Worm (Caenorhabditis elegans): ENCODE results near the gene R04D3.2.

The R04D3.2 gene

DNA sequence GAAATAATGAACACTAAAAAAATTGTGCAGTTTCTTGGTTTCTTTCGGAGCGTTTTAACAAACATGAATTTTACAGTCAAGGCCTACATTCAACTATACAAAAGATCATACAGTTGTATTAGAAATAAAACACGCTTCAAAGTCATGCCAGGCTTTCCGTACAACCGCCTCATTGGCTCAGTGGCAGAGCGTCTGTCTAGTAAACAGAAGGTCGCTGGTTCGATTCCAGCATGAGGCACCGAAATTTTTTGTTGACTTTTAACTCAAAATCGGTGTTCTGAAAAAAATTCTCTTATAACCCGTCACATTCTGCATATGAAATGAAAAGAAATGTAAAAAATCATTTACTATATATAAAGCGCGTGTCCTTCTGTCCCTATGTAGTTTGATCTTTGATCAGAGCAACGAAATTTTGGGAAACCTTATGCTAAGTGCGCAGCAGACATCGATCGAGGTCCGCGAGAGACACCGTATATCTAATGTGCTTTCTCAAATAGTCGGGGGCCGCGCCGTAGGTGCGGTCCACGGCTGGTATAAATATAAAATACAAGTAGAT lies 25.3 kb downstream of the R04D3.2 start:
- TF ChIP-seq crh-2 (tag; optimal IDR thresholded peaks at IDR 0.05), result peak; percentile 2

DNA sequence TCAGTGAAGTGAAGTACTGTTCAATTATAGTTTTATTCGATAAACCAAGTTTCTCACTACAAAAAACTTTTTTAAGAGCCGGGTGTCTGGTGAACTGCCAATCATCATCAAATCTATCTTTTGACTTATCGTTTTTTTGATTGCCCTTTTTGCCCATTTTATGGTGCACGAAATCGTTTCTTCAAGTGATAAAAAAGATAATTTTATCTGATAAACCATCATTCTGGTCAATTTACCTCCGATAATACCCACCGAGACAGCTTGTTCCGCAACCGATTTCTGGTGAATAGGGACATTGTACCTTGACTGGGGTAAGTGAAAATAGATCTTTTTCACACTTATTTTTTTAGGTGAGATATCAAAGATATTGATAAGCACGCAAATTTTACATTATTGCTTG lies 28.9 kb downstream of the R04D3.2 start, which contains the start of gene K08H2.10:
Gene K08H2.10, plus strand, starts transcription at position 230 of the 400 bp plus-strand sequence.
- TF ChIP-seq fos-1 (tag; optimal IDR thresholded peaks at IDR 0.05), result peak; percentile 67
- no peak for TF ChIP-seq mab-5 (tag; optimal IDR thresholded peaks at IDR 0.05)

DNA sequence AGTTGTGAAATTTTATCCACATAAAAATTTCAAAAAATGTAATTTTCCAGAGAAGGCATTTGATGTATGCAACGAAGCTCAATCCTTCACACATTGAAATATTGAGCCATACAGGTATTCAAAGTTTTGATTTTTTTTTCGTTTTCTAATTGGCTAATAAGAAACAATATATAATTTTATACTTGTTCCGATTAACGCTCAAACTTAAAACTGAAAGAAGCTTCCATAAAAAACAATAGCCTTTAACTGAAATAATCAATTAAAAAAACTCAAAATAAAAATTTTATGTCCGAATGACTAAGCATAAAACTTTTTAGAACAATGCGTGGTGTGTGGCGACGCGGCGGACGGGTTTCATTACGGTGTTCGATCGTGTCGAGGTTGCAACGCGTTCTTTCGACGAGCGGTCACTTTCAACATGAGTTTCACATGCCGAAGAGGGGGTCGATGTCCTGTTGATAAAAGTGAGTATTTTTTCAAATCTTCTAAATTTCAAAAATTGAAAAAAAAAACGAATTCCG lies 34.5 kb downstream of the R04D3.2 start, which contains the start of gene nhr-32:
Gene nhr-32, plus strand, starts transcription at position 51 of the 521 bp plus-strand sequence.
- peak; percentile 10 for TF ChIP-seq fos-1 (tag; optimal IDR thresholded peaks at IDR 0.05)
- no peak for TF ChIP-seq peb-1 (tag; optimal IDR thresholded peaks at IDR 0.05)

DNA sequence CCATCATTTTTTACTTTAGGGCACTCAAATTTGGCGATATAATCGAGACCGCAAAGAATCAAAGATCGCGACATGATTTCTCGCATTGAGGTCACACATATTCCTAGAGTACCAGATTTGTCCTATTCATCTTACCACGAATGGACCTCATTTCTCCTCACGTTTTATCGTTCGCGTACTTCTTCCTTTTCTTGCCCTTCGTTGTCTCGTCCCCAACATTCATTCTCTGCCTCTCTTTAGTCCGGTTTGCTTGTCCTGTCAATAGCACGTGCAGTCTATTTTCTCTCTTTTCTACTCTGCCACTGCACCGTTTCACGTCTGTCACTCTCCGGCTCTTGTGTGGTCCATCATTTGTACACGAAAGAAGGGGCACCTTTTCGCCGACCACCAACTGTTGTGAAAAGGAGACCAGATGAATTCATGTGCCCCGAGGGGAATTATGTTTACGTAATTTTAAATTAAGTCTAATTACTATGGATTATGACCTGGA lies 35.0 kb downstream of the R04D3.2 start:
- peak; percentile 77 for TF ChIP-seq nhr-25 (tag; optimal IDR thresholded peaks at IDR 0.05)
- no peak for TF ChIP-seq unc-39 (tag; optimal IDR thresholded peaks at IDR 0.05)
- no peak for TF ChIP-seq alr-1 (tag; optimal IDR thresholded peaks at IDR 0.05)
- no peak for TF ChIP-seq dmd-4 (tag; optimal IDR thresholded peaks at IDR 0.05)
- TF ChIP-seq skn-1 (tag; optimal IDR thresholded peaks at IDR 0.05), result no peak
- peak; percentile 69 for TF ChIP-seq nhr-21 (tag; optimal IDR thresholded peaks at IDR 0.05)
- TF ChIP-seq mdl-1 (tag; optimal IDR thresholded peaks at IDR 0.05), result peak; percentile 96
- peak; percentile 63 for TF ChIP-seq sma-3 (GFP tag; optimal IDR thresholded peaks at IDR 0.05)
- peak; percentile 14 for TF ChIP-seq ceh-16 (tag; optimal IDR thresholded peaks at IDR 0.05)
- TF ChIP-seq unc-55 (GFP tag; optimal IDR thresholded peaks at IDR 0.05), result peak; percentile 37
- TF ChIP-seq gmeb-1 (tag; optimal IDR thresholded peaks at IDR 0.05), result peak; percentile 35
- TF ChIP-seq ama-1 (optimal IDR thresholded peaks at IDR 0.05), result no peak
- peak; percentile 1 to 71 for TF ChIP-seq lsy-2 (tag; optimal IDR thresholded peaks at IDR 0.05)
- peak; percentile 83 for TF ChIP-seq sma-9 (GFP tag; optimal IDR thresholded peaks at IDR 0.05)
- no peak for TF ChIP-seq sma-9 (tag; optimal IDR thresholded peaks at IDR 0.05)
- peak; percentile 61 for TF ChIP-seq ztf-4 (tag; optimal IDR thresholded peaks at IDR 0.05)
- TF ChIP-seq nhr-23 (tag; optimal IDR thresholded peaks at IDR 0.05), result no peak
- no peak for TF ChIP-seq ZK546.5 (tag; optimal IDR thresholded peaks at IDR 0.05)
- TF ChIP-seq lin-13 (GFP tag; optimal IDR thresholded peaks at IDR 0.05), result peak; percentile 16
- TF ChIP-seq nhr-10 (tag; optimal IDR thresholded peaks at IDR 0.05), result no peak
- TF ChIP-seq ztf-1 (GFP tag; conservative IDR thresholded peaks at IDR 0.05), result no peak
- TF ChIP-seq nhr-11 (tag; optimal IDR thresholded peaks at IDR 0.05), result no peak
- no peak for TF ChIP-seq nhr-12 (tag; optimal IDR thresholded peaks at IDR 0.05)
- TF ChIP-seq lin-11 (tag; optimal IDR thresholded peaks at IDR 0.05), result peak; percentile 63
- no peak for TF ChIP-seq lin-39 (tag; optimal IDR thresholded peaks at IDR 0.05)
- TF ChIP-seq ztf-11 (tag; optimal IDR thresholded peaks at IDR 0.05), result no peak
- TF ChIP-seq zag-1 (tag; optimal IDR thresholded peaks at IDR 0.05), result peak; percentile 44
- TF ChIP-seq aly-2 (tag; optimal IDR thresholded peaks at IDR 0.05), result no peak
- no peak for TF ChIP-seq unc-62 (GFP tag; optimal IDR thresholded peaks at IDR 0.05)
- TF ChIP-seq F13H6.1 (tag; optimal IDR thresholded peaks at IDR 0.05), result peak; percentile 78
- TF ChIP-seq mab-5 (tag; optimal IDR thresholded peaks at IDR 0.05), result peak; percentile 1
- TF ChIP-seq R02D3.7 (tag; optimal IDR thresholded peaks at IDR 0.05), result no peak
- no peak for TF ChIP-seq peb-1 (tag; optimal IDR thresholded peaks at IDR 0.05)
- peak; percentile 62 for TF ChIP-seq blmp-1 (tag; optimal IDR thresholded peaks at IDR 0.05; ENCODE audit: insufficient read depth)
- TF ChIP-seq elt-3 (tag; optimal IDR thresholded peaks at IDR 0.05), result no peak
- TF ChIP-seq nhr-129 (tag; optimal IDR thresholded peaks at IDR 0.05), result peak; percentile 94
- TF ChIP-seq ceh-82 (tag; optimal IDR thresholded peaks at IDR 0.05), result no peak
- peak; percentile 92 for TF ChIP-seq elt-1 (tag; optimal IDR thresholded peaks at IDR 0.05)
- TF ChIP-seq nhr-237 (tag; optimal IDR thresholded peaks at IDR 0.05), result no peak
- peak; percentile 1 for TF ChIP-seq Y55F3AM.14 (GFP tag; optimal IDR thresholded peaks at IDR 0.05)
- no peak for TF ChIP-seq mbf-1 (tag; optimal IDR thresholded peaks at IDR 0.05)
- peak; percentile 74 for TF ChIP-seq crh-2 (tag; optimal IDR thresholded peaks at IDR 0.05)
- peak; percentile 67 for TF ChIP-seq C34F6.9 (tag; optimal IDR thresholded peaks at IDR 0.05)
- TF ChIP-seq nhr-77 (tag; optimal IDR thresholded peaks at IDR 0.05), result no peak
- no peak for TF ChIP-seq snpc-4 (tag; optimal IDR thresholded peaks at IDR 0.05)
- peak; percentile 25 for TF ChIP-seq egl-27 (tag; optimal IDR thresholded peaks at IDR 0.05)
- TF ChIP-seq fos-1 (tag; optimal IDR thresholded peaks at IDR 0.05), result peak; percentile 64
